Worm (Caenorhabditis elegans): ENCODE results near the gene eri-3.

eri-3 gene

DNA sequence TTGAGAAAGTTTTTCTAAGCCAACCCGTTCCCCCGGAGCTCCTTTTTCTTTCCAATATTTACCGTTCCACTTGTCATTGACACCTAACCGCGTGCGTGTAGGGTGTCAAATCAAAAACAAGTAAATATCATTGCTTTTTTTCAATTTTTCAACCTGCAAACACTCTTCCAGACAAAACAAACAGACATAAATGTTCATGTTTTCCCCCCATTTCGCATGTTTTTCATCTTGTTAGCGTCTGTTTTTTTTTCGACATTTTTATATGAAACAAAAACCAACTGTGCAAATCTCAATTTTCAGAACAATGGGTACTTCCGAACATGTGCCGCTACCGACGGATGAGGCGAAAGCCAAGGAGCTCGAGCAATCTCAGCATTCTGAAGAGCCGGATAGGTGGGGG, 31.6 kb upstream of the eri-3 start, which contains the start of gene snf-3:
Gene snf-3 (plus strand): TSS at position 301 of the 400 bp plus-strand sequence.
- TF ChIP-seq C08G9.2 (tag; optimal IDR thresholded peaks at IDR 0.05) (no peak), F13H6.1 (tag; optimal IDR thresholded peaks at IDR 0.05) (no peak), ceh-48 (tag; optimal IDR thresholded peaks at IDR 0.05) (no peak), pha-4 (tag; optimal IDR thresholded peaks at IDR 0.05) (no peak), fkh-10 (GFP tag; optimal IDR thresholded peaks at IDR 0.05) (no peak), sdc-2 (tag; optimal IDR thresholded peaks at IDR 0.05) (no peak), ttx-3 (tag; optimal IDR thresholded peaks at IDR 0.05) (no peak), nhr-232 (tag; optimal IDR thresholded peaks at IDR 0.05) (no peak), C38D4.7 (GFP tag; optimal IDR thresholded peaks at IDR 0.05) (no peak), unc-42 (tag; optimal IDR thresholded peaks at IDR 0.05) (no peak), Y22D7AL.16 (tag; optimal IDR thresholded peaks at IDR 0.05) (no peak), ceh-14 (tag; optimal IDR thresholded peaks at IDR 0.05) (no peak), dve-1 (tag; optimal IDR thresholded peaks at IDR 0.05) (no peak), T23F11.4 (GFP tag; optimal IDR thresholded peaks at IDR 0.05) (no peak), ceh-45 (GFP tag; IDR thresholded peaks at IDR 0.05) (no peak), K02D7.2 (tag; optimal IDR thresholded peaks at IDR 0.05) (no peak), mec-3 (tag; optimal IDR thresholded peaks at IDR 0.05; ENCODE audit: borderline replicate concordance) (no peak), odd-2 (tag; optimal IDR thresholded peaks at IDR 0.05) (no peak), nhr-11 (tag; optimal IDR thresholded peaks at IDR 0.05) (no peak)

DNA sequence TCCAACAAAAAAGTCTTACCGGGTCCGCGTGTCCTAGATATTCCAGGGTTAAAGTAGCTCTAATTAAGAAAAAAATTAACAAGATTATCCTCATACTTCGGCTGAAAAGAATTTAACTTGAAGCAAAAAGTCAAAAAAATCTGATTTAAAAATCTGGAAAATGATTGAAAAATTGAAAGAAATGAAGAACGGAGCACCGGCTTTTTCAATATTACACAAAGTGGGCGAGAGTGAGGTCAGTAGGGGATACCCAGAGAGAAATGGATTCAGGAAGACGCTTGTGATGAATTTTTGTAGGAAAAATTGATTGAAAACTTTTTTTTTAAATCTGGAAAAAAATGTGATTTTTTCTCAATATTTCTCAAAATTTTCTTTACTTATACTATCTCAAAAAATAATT, 22.6 kb upstream of the eri-3 start, which contains the start of gene pho-14:
Gene pho-14 (minus strand): TSS at position 101 of the 400 bp plus-strand sequence.
- no peak for TF ChIP-seq syd-9 (tag; optimal IDR thresholded peaks at IDR 0.05)
- TF ChIP-seq T23F11.4 (GFP tag; optimal IDR thresholded peaks at IDR 0.05) = no peak
- no peak for TF ChIP-seq npax-4 (tag; optimal IDR thresholded peaks at IDR 0.05)

ce11 chrII:1101413-1101812, 21.9 kb upstream of the eri-3 start:
- TF ChIP-seq mec-3 (tag; optimal IDR thresholded peaks at IDR 0.05; ENCODE audit: borderline replicate concordance) (no peak), unc-42 (tag; optimal IDR thresholded peaks at IDR 0.05) (no peak), ceh-45 (GFP tag; IDR thresholded peaks at IDR 0.05) (no peak)

ce11 chrII:1102209-1102608, 21.1 kb upstream of the eri-3 start:
- no peak for TF ChIP-seq ref-2 (tag; optimal IDR thresholded peaks at IDR 0.05)
- TF ChIP-seq sdc-2 (tag; optimal IDR thresholded peaks at IDR 0.05) = no peak
- no peak for TF ChIP-seq lin-11 (tag; optimal IDR thresholded peaks at IDR 0.05)
- no peak for TF ChIP-seq ets-4 (tag; optimal IDR thresholded peaks at IDR 0.05)
- TF ChIP-seq ceh-48 (tag; optimal IDR thresholded peaks at IDR 0.05) = no peak
- TF ChIP-seq pros-1 (tag; optimal IDR thresholded peaks at IDR 0.05) = no peak
- TF ChIP-seq hlh-13 (GFP tag; optimal IDR thresholded peaks at IDR 0.05) = no peak
- TF ChIP-seq K09A11.1 (tag; optimal IDR thresholded peaks at IDR 0.05; ENCODE audit: insufficient read depth) = no peak
- TF ChIP-seq ttx-3 (tag; optimal IDR thresholded peaks at IDR 0.05) = no peak
- TF ChIP-seq fax-1 (tag; optimal IDR thresholded peaks at IDR 0.05) = no peak
- TF ChIP-seq ceh-22 (tag; optimal IDR thresholded peaks at IDR 0.05) = no peak

ce11 chrII:1103484-1104100, 19.7 kb upstream of the eri-3 start:
- TF ChIP-seq elt-2 (tag; optimal IDR thresholded peaks at IDR 0.05) (peak; percentile 99), npax-4 (tag; optimal IDR thresholded peaks at IDR 0.05) (no peak), K09A11.1 (tag; optimal IDR thresholded peaks at IDR 0.05; ENCODE audit: insufficient read depth) (no peak), tbx-2 (tag; optimal IDR thresholded peaks at IDR 0.05) (no peak), pqm-1 (tag; optimal IDR thresholded peaks at IDR 0.05) (peak; percentile 54), pag-3 (tag; optimal IDR thresholded peaks at IDR 0.05; ENCODE audit: borderline replicate concordance) (no peak)
